Worm (Caenorhabditis elegans): ENCODE measurements around the gene C06E4.8.

- no peak for TF ChIP-seq pag-3 (tag; optimal IDR thresholded peaks at IDR 0.05; ENCODE audit: borderline replicate concordance)
- no peak for TF ChIP-seq elt-2 (tag; optimal IDR thresholded peaks at IDR 0.05)
- no peak for TF ChIP-seq ref-2 (tag; optimal IDR thresholded peaks at IDR 0.05)
- no peak for TF ChIP-seq ceh-6 (GFP tag; optimal IDR thresholded peaks at IDR 0.05)
- TF ChIP-seq rnt-1 (tag; optimal IDR thresholded peaks at IDR 0.05) = no peak
- no peak for TF ChIP-seq pqm-1 (tag; optimal IDR thresholded peaks at IDR 0.05)
- no peak for TF ChIP-seq pax-1 (tag; optimal IDR thresholded peaks at IDR 0.05)
- no peak for TF ChIP-seq eyg-1 (tag; optimal IDR thresholded peaks at IDR 0.05)
- no peak for TF ChIP-seq ets-4 (tag; optimal IDR thresholded peaks at IDR 0.05)
- TF ChIP-seq pat-9 (tag; optimal IDR thresholded peaks at IDR 0.05) = no peak
- no peak for TF ChIP-seq ceh-31 (tag; optimal IDR thresholded peaks at IDR 0.05)
- no peak for TF ChIP-seq nhr-11 (tag; optimal IDR thresholded peaks at IDR 0.05)
- TF ChIP-seq syd-9 (tag; optimal IDR thresholded peaks at IDR 0.05) = no peak
- no peak for TF ChIP-seq ceh-2 (tag; optimal IDR thresholded peaks at IDR 0.05)
Observed at ce11 chrIV:7242220-7242789, 43.4 kb downstream of the C06E4.8 start, which contains the start of gene gstk-2.

All from whole organism, late embryonic.